Worm (Caenorhabditis elegans): ENCODE results near the gene K07B1.4.
A peak's percentile ranks its signal among the peaks of the same experiment; 100 is the strongest.

K07B1.4 gene

ce11 chrV:9334216-9334615 lies 5.4 kb downstream of the K07B1.4 start, which contains the start of gene ucp-4:
ucp-4 (plus strand) TSS chrV:9334298.
- TF ChIP-seq tbx-11 (GFP tag; IDR thresholded peaks at IDR 0.05) (no peak), flt-1 (GFP tag; IDR thresholded peaks at IDR 0.05) (no peak), ceh-36 (tag; optimal IDR thresholded peaks at IDR 0.05) (no peak), sea-1 (GFP tag; conservative IDR thresholded peaks at IDR 0.05) (no peak), hmg-4 (GFP tag; optimal IDR thresholded peaks at IDR 0.05) (no peak), hnd-1 (tag; optimal IDR thresholded peaks at IDR 0.05) (no peak), F13C5.2 (tag; optimal IDR thresholded peaks at IDR 0.05) (no peak), tbx-37 (GFP tag; conservative IDR thresholded peaks at IDR 0.05) (no peak), ets-7 (tag; optimal IDR thresholded peaks at IDR 0.05) (no peak), scrt-1 (GFP tag; IDR thresholded peaks at IDR 0.05) (no peak)

- TF ChIP-seq ama-1 (optimal IDR thresholded peaks at IDR 0.05) (no peak), tbx-37 (GFP tag; conservative IDR thresholded peaks at IDR 0.05) (no peak), tbx-11 (GFP tag; IDR thresholded peaks at IDR 0.05) (no peak), ets-7 (tag; optimal IDR thresholded peaks at IDR 0.05) (no peak), aly-1 (tag; optimal IDR thresholded peaks at IDR 0.05) (no peak), B0310.2 (tag; optimal IDR thresholded peaks at IDR 0.05) (no peak), hmbx-1 (tag; optimal IDR thresholded peaks at IDR 0.05) (no peak), pes-1 (GFP tag; IDR thresholded peaks at IDR 0.05) (no peak), F13C5.2 (tag; optimal IDR thresholded peaks at IDR 0.05) (no peak), scrt-1 (GFP tag; IDR thresholded peaks at IDR 0.05) (no peak), ceh-13 (GFP tag; optimal IDR thresholded peaks at IDR 0.05) (no peak)
These were observed 7.7 kb downstream of the K07B1.4 start, which contains the start of gene coq-6 for ce11 chrV:9336462-9336861. coq-6 (plus strand) TSS chrV:9336762.

- 0 out of 2 replicates have a peak, but pooled peaks have one; percentile 12 for TF ChIP-seq sea-1 (GFP tag; conservative IDR thresholded peaks at IDR 0.05)
- TF ChIP-seq tra-4 (tag; optimal IDR thresholded peaks at IDR 0.05), result no peak
These were observed 9.7 kb downstream of the K07B1.4 start for ce11 chrV:9338452-9338851.

- TF ChIP-seq F13C5.2 (tag; optimal IDR thresholded peaks at IDR 0.05), result no peak
- TF ChIP-seq scrt-1 (GFP tag; IDR thresholded peaks at IDR 0.05), result no peak
- TF ChIP-seq aly-1 (tag; optimal IDR thresholded peaks at IDR 0.05), result no peak
- no peak for TF ChIP-seq ceh-13 (GFP tag; optimal IDR thresholded peaks at IDR 0.05)
- no peak for TF ChIP-seq hmbx-1 (tag; optimal IDR thresholded peaks at IDR 0.05)
- no peak for TF ChIP-seq ama-1 (optimal IDR thresholded peaks at IDR 0.05)
- TF ChIP-seq flt-1 (GFP tag; IDR thresholded peaks at IDR 0.05), result no peak
- TF ChIP-seq ets-7 (tag; optimal IDR thresholded peaks at IDR 0.05), result no peak
- TF ChIP-seq B0310.2 (tag; optimal IDR thresholded peaks at IDR 0.05), result no peak
- TF ChIP-seq tbx-37 (GFP tag; conservative IDR thresholded peaks at IDR 0.05), result no peak
- no peak for TF ChIP-seq tbx-11 (GFP tag; IDR thresholded peaks at IDR 0.05)
- no peak for TF ChIP-seq sea-1 (GFP tag; conservative IDR thresholded peaks at IDR 0.05)
- no peak for TF ChIP-seq hmg-4 (GFP tag; optimal IDR thresholded peaks at IDR 0.05)
- TF ChIP-seq tra-4 (tag; optimal IDR thresholded peaks at IDR 0.05), result no peak
- TF ChIP-seq hnd-1 (tag; optimal IDR thresholded peaks at IDR 0.05), result no peak
- TF ChIP-seq ceh-36 (tag; optimal IDR thresholded peaks at IDR 0.05), result no peak
- no peak for TF ChIP-seq pes-1 (GFP tag; IDR thresholded peaks at IDR 0.05)
These were observed 11.5 kb downstream of the K07B1.4 start for ce11 chrV:9340318-9340717.

ce11 chrV:9341814-9342213 lies 13.0 kb downstream of the K07B1.4 start:
- TF ChIP-seq scrt-1 (GFP tag; IDR thresholded peaks at IDR 0.05), result peak; percentile 40; the same call in 1 of the 2 replicates

- peak; percentile 69 for TF ChIP-seq pes-1 (GFP tag; IDR thresholded peaks at IDR 0.05)
- peak; percentile 38; the same call in 1 of the 2 replicates for TF ChIP-seq tbx-11 (GFP tag; IDR thresholded peaks at IDR 0.05)
- TF ChIP-seq flt-1 (GFP tag; IDR thresholded peaks at IDR 0.05), result peak; percentile 60; the same call in 1 of the 2 replicates
- TF ChIP-seq sea-1 (GFP tag; conservative IDR thresholded peaks at IDR 0.05), result peak; percentile 62; the same call in 1 of the 2 replicates
These were observed 13.5 kb downstream of the K07B1.4 start for ce11 chrV:9342282-9342681.

- TF ChIP-seq tbx-11 (GFP tag; IDR thresholded peaks at IDR 0.05) (0 out of 2 replicates have a peak, but pooled peaks have one; percentile 46), flt-1 (GFP tag; IDR thresholded peaks at IDR 0.05) (no peak), pes-1 (GFP tag; IDR thresholded peaks at IDR 0.05) (peak; percentile 56; the same call in 1 of the 2 replicates), ama-1 (optimal IDR thresholded peaks at IDR 0.05) (peak; percentile 6), tra-4 (tag; optimal IDR thresholded peaks at IDR 0.05) (no peak), ets-7 (tag; optimal IDR thresholded peaks at IDR 0.05) (no peak)
These were observed 14.3 kb downstream of the K07B1.4 start for ce11 chrV:9342965-9343628.

- TF ChIP-seq pes-1 (GFP tag; IDR thresholded peaks at IDR 0.05) (peak; percentile 68), ceh-36 (tag; optimal IDR thresholded peaks at IDR 0.05) (peak; percentile 70), ceh-13 (GFP tag; optimal IDR thresholded peaks at IDR 0.05) (peak; percentile 38), F13C5.2 (tag; optimal IDR thresholded peaks at IDR 0.05) (peak; percentile 98), tbx-37 (GFP tag; conservative IDR thresholded peaks at IDR 0.05) (no peak), sea-1 (GFP tag; conservative IDR thresholded peaks at IDR 0.05) (peak; percentile 62; the same call in 1 of the 2 replicates), tra-4 (tag; optimal IDR thresholded peaks at IDR 0.05) (peak; percentile 52), hnd-1 (tag; optimal IDR thresholded peaks at IDR 0.05) (peak; percentile 57), scrt-1 (GFP tag; IDR thresholded peaks at IDR 0.05) (0 out of 2 replicates have a peak, but pooled peaks have one; percentile 45), flt-1 (GFP tag; IDR thresholded peaks at IDR 0.05) (peak; percentile 64), hmg-4 (GFP tag; optimal IDR thresholded peaks at IDR 0.05) (peak; percentile 86), aly-1 (tag; optimal IDR thresholded peaks at IDR 0.05) (peak; percentile 70), ets-7 (tag; optimal IDR thresholded peaks at IDR 0.05) (peak; percentile 54), ama-1 (optimal IDR thresholded peaks at IDR 0.05) (peak; percentile 99), hmbx-1 (tag; optimal IDR thresholded peaks at IDR 0.05) (peak; percentile 66), tbx-11 (GFP tag; IDR thresholded peaks at IDR 0.05) (peak; percentile 62), B0310.2 (tag; optimal IDR thresholded peaks at IDR 0.05) (peak; percentile 62)
These were observed 15.2 kb downstream of the K07B1.4 start, which contains the start of gene tos-1 for ce11 chrV:9343629-9344624. tos-1 (minus strand) TSS chrV:9344203.
